Worm (Caenorhabditis elegans): ENCODE data around the gene C07C7.3.
A peak's percentile ranks its signal among the peaks of the same experiment; 100 is the strongest.

DNA sequence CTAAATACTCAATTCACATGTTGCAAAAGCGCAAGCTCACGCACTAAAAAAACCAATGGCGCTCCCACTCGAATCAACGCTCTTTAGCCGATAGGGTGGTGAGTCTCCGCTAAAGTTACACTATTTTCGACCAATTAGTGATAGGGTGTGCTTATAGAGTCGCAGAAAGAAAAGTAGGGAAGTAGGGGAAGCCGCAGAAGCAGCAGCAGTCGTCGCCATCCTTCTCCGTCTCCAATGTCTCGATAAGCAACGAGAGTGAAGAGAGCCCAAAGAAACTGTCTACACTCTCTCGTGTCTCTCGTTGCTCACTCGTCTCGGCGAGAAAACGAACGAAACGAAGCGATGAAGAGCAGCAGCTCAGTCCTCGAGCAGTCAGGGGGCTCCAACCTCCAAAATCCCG is 30.9 kb downstream of the C07C7.3 start:
- TF ChIP-seq dao-5 (tag; optimal IDR thresholded peaks at IDR 0.05) (no peak), W03F9.2 (tag; optimal IDR thresholded peaks at IDR 0.05) (peak; percentile 16)
